Fruit fly (Drosophila melanogaster) Kc167 (cell line): ENCODE measurements around the gene jvl.

ENCODE experiments used
- Myc ChIP-seq: fragments of >200 bp; optimal IDR thresholded peaks from 2 replicates; lab custom pipeline; 2017; ENCODE audit warnings: missing external identifiers
- Sin3A ChIP-seq: fragments of >200 bp; optimal IDR thresholded peaks from 2 replicates; lab custom pipeline; 2018; ENCODE audit warnings: missing external identifiers
- h ChIP-seq: fragments of >200 bp; optimal IDR thresholded peaks from 3 replicates; lab custom pipeline; 2018; ENCODE audit warnings: missing external identifiers
- insv ChIP-seq: fragments of >200 bp; optimal IDR thresholded peaks from 3 replicates; lab custom pipeline; 2018; ENCODE audit warnings: missing external identifiers
- psq ChIP-seq: fragments of >200 bp; optimal IDR thresholded peaks from 2 replicates; lab custom pipeline; 2017; ENCODE audit warnings: missing external identifiers
- ttk ChIP-seq: sonication (Bioruptor generic); optimal IDR thresholded peaks from 2 replicates; lab custom pipeline; 2017; ENCODE audit warnings: missing external identifiers

DNA sequence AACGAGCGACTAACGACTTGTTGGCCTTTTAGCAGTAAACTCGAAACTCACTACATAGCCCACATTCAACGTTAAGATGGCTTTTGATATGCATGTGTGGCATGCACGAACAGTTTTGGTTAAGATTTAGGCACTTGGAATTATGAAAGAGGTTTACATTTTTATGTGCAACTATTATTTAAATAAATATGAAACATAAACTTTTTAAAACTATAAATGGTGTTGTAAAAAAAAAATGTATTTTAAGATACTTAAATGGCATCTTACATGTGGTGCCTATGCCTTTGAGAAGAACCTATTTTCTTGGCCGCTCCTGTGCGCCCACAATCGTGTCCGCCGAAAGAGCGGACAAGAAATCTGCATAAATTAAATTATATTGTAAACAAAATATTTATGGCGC, 35.0 kb upstream of the jvl start:
- TF ChIP-seq ttk (lab: Kevin White, UChicago) (no peak), h (lab: Kevin White, UChicago) (no peak), psq (lab: Kevin White, UChicago) (no peak), insv (no peak), Sin3A (lab: Kevin White, UChicago) (no peak), Myc (lab: Kevin White, UChicago) (no peak)
